Fruit fly (Drosophila melanogaster) whole organism, embryonic: Measurements from ENCODE around the gene mof.

Source experiments
- Atf-2 ChIP-seq: fragments of 200-800 bp; sonication (Bioruptor generic); optimal IDR thresholded peaks from 2 replicates; lab custom pipeline; 2016; ENCODE audit warnings: missing biosample characterization, missing genetic modification characterization
- B-H1 ChIP-seq: fragments of 200-800 bp; sonication (Bioruptor generic); IDR thresholded peaks from 3 replicates; pipeline ENCODE4 v1.3.6; 2022; ENCODE audit warnings: missing biosample characterization, missing genetic modification characterization
- CG10147 ChIP-seq: fragments of 200-800 bp; sonication (Bioruptor generic); optimal IDR thresholded peaks from 2 replicates; lab custom pipeline; 2019; ENCODE audit warnings: missing biosample characterization, mild to moderate bottlenecking, missing genetic modification characterization, moderate library complexity
- CG10462 ChIP-seq: fragments of 200-800 bp; sonication (Bioruptor generic); optimal IDR thresholded peaks from 2 replicates; lab custom pipeline; 2016; ENCODE audit warnings: missing biosample characterization, missing genetic modification characterization
- CG13123 ChIP-seq: fragments of 200-800 bp; sonication (Bioruptor generic); optimal IDR thresholded peaks from 2 replicates; lab custom pipeline; 2016; ENCODE audit warnings: missing biosample characterization, missing genetic modification characterization
- CG13296 ChIP-seq: fragments of 200-800 bp; sonication (Bioruptor generic); optimal IDR thresholded peaks from 3 replicates; lab custom pipeline; 2018; ENCODE audit warnings: missing biosample characterization, mild to moderate bottlenecking, missing genetic modification characterization
- CG14014 ChIP-seq: fragments of 200-800 bp; sonication (Bioruptor generic); IDR thresholded peaks from 2 replicates; pipeline ENCODE4 v1.3.6; 2022; ENCODE audit warnings: missing biosample characterization, missing genetic modification characterization
- CG14050 ChIP-seq: fragments of 200-800 bp; sonication (Bioruptor generic); IDR thresholded peaks from 3 replicates; pipeline ENCODE4 v1.3.6; 2022; ENCODE audit warnings: missing biosample characterization, missing genetic modification characterization
- CG15011 ChIP-seq: fragments of 200-800 bp; sonication (Bioruptor generic); optimal IDR thresholded peaks from 3 replicates; lab custom pipeline; 2018; ENCODE audit warnings: missing biosample characterization, mild to moderate bottlenecking, missing genetic modification characterization
- CG15269 ChIP-seq: fragments of 200-800 bp; sonication (Bioruptor generic); optimal IDR thresholded peaks from 2 replicates; lab custom pipeline; 2018; ENCODE audit warnings: missing biosample characterization, mild to moderate bottlenecking, missing genetic modification characterization, moderate library complexity
- CG16779 ChIP-seq: fragments of 200-800 bp; sonication (Bioruptor generic); IDR thresholded peaks from 2 replicates; pipeline ENCODE4 v1.3.6; 2022; ENCODE audit warnings: missing biosample characterization, missing genetic modification characterization
- CG16815 ChIP-seq: fragments of 200-800 bp; sonication (Bioruptor generic); optimal IDR thresholded peaks from 3 replicates; lab custom pipeline; 2017; ENCODE audit warnings: missing biosample characterization, mild to moderate bottlenecking, missing genetic modification characterization
- CG17829 ChIP-seq: fragments of 200-800 bp; optimal IDR thresholded peaks from 2 replicates; lab custom pipeline; 2019; ENCODE audit warnings: missing biosample characterization, mild to moderate bottlenecking, missing genetic modification characterization, moderate library complexity
- CG2129 ChIP-seq: fragments of 200-800 bp; sonication (Bioruptor generic); IDR thresholded peaks from 2 replicates; pipeline ENCODE4 v1.3.6; 2022; ENCODE audit warnings: missing biosample characterization, missing genetic modification characterization; ENCODE audit not compliant: partially characterized antibody
- CG3065 ChIP-seq: fragments of 200-800 bp; sonication (Bioruptor generic); optimal IDR thresholded peaks from 2 replicates; lab custom pipeline; 2016; ENCODE audit warnings: missing biosample characterization, missing genetic modification characterization
- CG31441 ChIP-seq: fragments of 200-800 bp; sonication (Bioruptor generic); IDR thresholded peaks from 2 replicates; pipeline ENCODE4 v1.3.6; 2022; ENCODE audit warnings: missing biosample characterization, missing genetic modification characterization
- CG32767 ChIP-seq: fragments of 200-800 bp; sonication (Bioruptor generic); IDR thresholded peaks from 2 replicates; pipeline ENCODE4 v1.3.6; 2022; ENCODE audit warnings: missing biosample characterization, missing genetic modification characterization
- CG3995 ChIP-seq: fragments of 200-800 bp; sonication (Bioruptor generic); optimal IDR thresholded peaks from 3 replicates; lab custom pipeline; 2016; ENCODE audit warnings: missing biosample characterization, missing genetic modification characterization
- CG4424 ChIP-seq: fragments of 200-800 bp; sonication (Bioruptor generic); optimal IDR thresholded peaks from 3 replicates; lab custom pipeline; 2016; ENCODE audit warnings: missing biosample characterization, missing genetic modification characterization
- CG4854 ChIP-seq: fragments of 200-800 bp; sonication (Bioruptor generic); optimal IDR thresholded peaks from 2 replicates; lab custom pipeline; 2016; ENCODE audit warnings: missing biosample characterization, missing genetic modification characterization, inconsistent platforms
- CG6175 ChIP-seq: fragments of 200-800 bp; sonication (Bioruptor generic); IDR thresholded peaks from 3 replicates; pipeline ENCODE4 v1.3.6; 2022; ENCODE audit warnings: missing biosample characterization, missing genetic modification characterization
- CG6791 ChIP-seq: fragments of 200-800 bp; sonication (Bioruptor generic); IDR thresholded peaks from 3 replicates; pipeline ENCODE4 v1.3.6; 2022; ENCODE audit warnings: missing biosample characterization, missing genetic modification characterization; ENCODE audit not compliant: partially characterized antibody
- CG7372 ChIP-seq: fragments of 200-800 bp; sonication (Bioruptor generic); IDR thresholded peaks from 2 replicates; pipeline ENCODE4 v1.3.6; 2022; ENCODE audit warnings: missing biosample characterization, missing genetic modification characterization
- CG7745 ChIP-seq: fragments of 200-800 bp; sonication (Bioruptor generic); optimal IDR thresholded peaks from 2 replicates; lab custom pipeline; 2018; ENCODE audit warnings: missing biosample characterization, mild to moderate bottlenecking, missing genetic modification characterization, moderate library complexity
- CG7786 ChIP-seq: fragments of 200-800 bp; sonication (Bioruptor generic); optimal IDR thresholded peaks from 2 replicates; lab custom pipeline; 2016; ENCODE audit warnings: missing biosample characterization, missing genetic modification characterization
- CG7928 ChIP-seq: fragments of 200-800 bp; sonication (Bioruptor generic); optimal IDR thresholded peaks from 2 replicates; lab custom pipeline; 2017; ENCODE audit warnings: missing biosample characterization, mild to moderate bottlenecking, missing genetic modification characterization
- CG8089 ChIP-seq: fragments of 200-800 bp; sonication (Bioruptor generic); optimal IDR thresholded peaks from 3 replicates; lab custom pipeline; 2016; ENCODE audit warnings: missing biosample characterization, missing genetic modification characterization
- CG8290 ChIP-seq, 3 experiments: fragments of 200-800 bp; sonication (Bioruptor generic); optimal IDR thresholded peaks; 2 replicates each; lab custom pipeline; 2016 to 2019; ENCODE audit warnings: missing biosample characterization in 3 of 3, missing genetic modification characterization in 3 of 3, mild to moderate bottlenecking in 2 of 3, moderate library complexity in 1 of 3
- CTCF ChIP-seq: fragments of 200-800 bp; sonication (Bioruptor generic); optimal IDR thresholded peaks from 2 replicates; lab custom pipeline; 2017; ENCODE audit warnings: missing biosample characterization, mild to moderate bottlenecking, missing genetic modification characterization, moderate library complexity
- D19A ChIP-seq: fragments of 200-800 bp; optimal IDR thresholded peaks from 3 replicates; lab custom pipeline; 2019; ENCODE audit warnings: missing biosample characterization, mild to moderate bottlenecking, missing genetic modification characterization, moderate library complexity
- HHEX ChIP-seq: fragments of 200-800 bp; sonication (Bioruptor generic); optimal IDR thresholded peaks from 3 replicates; lab custom pipeline; 2017; ENCODE audit warnings: missing biosample characterization, mild to moderate bottlenecking, missing genetic modification characterization, missing genetic modification reagents
- Hey ChIP-seq: fragments of 200-800 bp; sonication (Bioruptor generic); optimal IDR thresholded peaks from 3 replicates; lab custom pipeline; 2018; ENCODE audit warnings: missing biosample characterization, mild to moderate bottlenecking, missing genetic modification characterization
- HmgD ChIP-seq: fragments of 200-800 bp; sonication (Bioruptor generic); optimal IDR thresholded peaks from 3 replicates; lab custom pipeline; 2016; ENCODE audit warnings: missing biosample characterization, missing genetic modification characterization
- Mad ChIP-seq: fragments of 200-800 bp; sonication (Bioruptor generic); optimal IDR thresholded peaks from 2 replicates; lab custom pipeline; 2016; ENCODE audit warnings: missing biosample characterization, missing genetic modification characterization
- Poxn ChIP-seq: fragments of 200-800 bp; sonication (Bioruptor generic); IDR thresholded peaks from 2 replicates; pipeline ENCODE4 v1.3.6; 2022; ENCODE audit warnings: missing biosample characterization, missing genetic modification characterization
- Sox100B ChIP-seq: fragments of 200-800 bp; sonication (Bioruptor generic); optimal IDR thresholded peaks from 3 replicates; lab custom pipeline; 2018; ENCODE audit warnings: missing biosample characterization, mild to moderate bottlenecking, missing genetic modification characterization
- az2 ChIP-seq: fragments of 200-800 bp; sonication (Bioruptor generic); optimal IDR thresholded peaks from 3 replicates; lab custom pipeline; 2016; ENCODE audit warnings: missing biosample characterization, missing genetic modification characterization
- da ChIP-seq: fragments of 200-800 bp; sonication (Bioruptor generic); optimal IDR thresholded peaks from 2 replicates; lab custom pipeline; 2016; ENCODE audit warnings: missing biosample characterization, missing genetic modification characterization
- dm ChIP-seq: fragments of 200-800 bp; sonication (Bioruptor generic); optimal IDR thresholded peaks from 3 replicates; lab custom pipeline; 2016; ENCODE audit warnings: missing biosample characterization, missing genetic modification characterization
- ewg ChIP-seq: fragments of 200-800 bp; sonication (Bioruptor generic); optimal IDR thresholded peaks from 3 replicates; lab custom pipeline; 2017; ENCODE audit warnings: mild to moderate bottlenecking, missing biosample characterization, missing genetic modification reagents, missing genetic modification characterization
- gem ChIP-seq: fragments of 200-800 bp; sonication (Bioruptor generic); optimal IDR thresholded peaks from 2 replicates; lab custom pipeline; 2019; ENCODE audit warnings: missing biosample characterization, mild to moderate bottlenecking, missing genetic modification characterization, moderate library complexity
- lmd ChIP-seq: fragments of 200-800 bp; sonication (Bioruptor generic); IDR thresholded peaks from 2 replicates; pipeline ENCODE4 v1.3.6; 2022; ENCODE audit warnings: missing biosample characterization, missing genetic modification characterization
- pzg ChIP-seq: fragments of 200-800 bp; sonication (Bioruptor generic); optimal IDR thresholded peaks from 3 replicates; lab custom pipeline; 2018; ENCODE audit warnings: missing biosample characterization, mild to moderate bottlenecking, missing genetic modification characterization, moderate library complexity
- ranshi ChIP-seq: fragments of 200-800 bp; sonication (Bioruptor generic); IDR thresholded peaks from 2 replicates; pipeline ENCODE4 v1.3.6; 2022; ENCODE audit warnings: missing biosample characterization, missing genetic modification characterization
- sens-2 ChIP-seq: fragments of 200-800 bp; sonication (Bioruptor generic); IDR thresholded peaks from 2 replicates; pipeline ENCODE4 v1.3.6; 2022; ENCODE audit warnings: missing biosample characterization, missing genetic modification characterization
- sisA ChIP-seq: fragments of 200-800 bp; sonication (Bioruptor generic); IDR thresholded peaks from 2 replicates; pipeline ENCODE4 v1.3.6; 2022; ENCODE audit warnings: missing biosample characterization, missing genetic modification characterization
- slp2 ChIP-seq: fragments of 200-800 bp; sonication (Bioruptor generic); optimal IDR thresholded peaks from 2 replicates; lab custom pipeline; 2016; ENCODE audit warnings: missing biosample characterization, missing genetic modification characterization
- ssp ChIP-seq: fragments of 200-800 bp; sonication (Bioruptor generic); IDR thresholded peaks from 2 replicates; pipeline ENCODE4 v1.3.6; 2022; ENCODE audit warnings: missing biosample characterization, missing genetic modification characterization
- tin ChIP-seq: fragments of 200-800 bp; sonication (Bioruptor generic); optimal IDR thresholded peaks from 3 replicates; lab custom pipeline; 2016; ENCODE audit warnings: missing biosample characterization, missing genetic modification characterization
- yki ChIP-seq: fragments of >200 bp; optimal IDR thresholded peaks from 3 replicates; lab custom pipeline; 2018
- z ChIP-seq: fragments of 200-800 bp; sonication (Bioruptor generic); IDR thresholded peaks from 3 replicates; pipeline ENCODE4 v1.3.6; 2022; ENCODE audit warnings: missing biosample characterization, missing genetic modification characterization

Gene mof

DNA sequence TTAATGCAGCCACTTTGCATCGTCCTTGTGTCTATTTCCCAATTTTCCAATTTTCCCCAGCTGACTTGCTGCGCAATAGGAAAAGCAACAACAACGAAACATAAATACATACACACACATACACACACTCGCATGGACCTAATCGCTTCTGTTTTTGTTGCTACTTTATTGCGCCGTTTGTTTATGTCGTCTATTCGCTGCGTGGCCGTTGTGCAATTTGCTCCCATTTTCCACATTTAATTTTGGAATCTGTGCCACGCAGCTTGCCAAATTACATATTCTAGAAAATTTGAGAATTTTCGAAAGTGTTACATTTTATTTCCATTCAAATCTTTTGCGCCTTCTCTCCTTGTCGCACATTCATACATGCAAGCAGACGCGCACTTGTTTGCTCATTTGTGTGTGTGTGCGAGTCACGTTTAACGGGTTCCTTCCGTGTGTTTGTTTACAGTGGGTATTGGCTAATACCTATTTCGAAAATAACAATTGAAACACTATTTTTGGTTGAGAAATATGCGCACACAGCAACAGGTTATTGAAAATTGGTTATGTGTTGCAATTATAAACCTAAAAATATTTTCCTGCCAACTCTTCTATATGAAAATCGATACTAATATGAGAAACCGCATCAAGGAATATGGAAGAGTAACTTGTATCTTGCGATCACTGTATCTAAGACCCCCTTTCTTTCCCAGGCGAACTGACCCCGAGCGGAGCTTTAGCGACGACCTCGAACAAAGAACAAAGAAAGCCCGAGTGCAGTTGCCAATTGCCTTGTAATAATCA lies 3.7 kb upstream of the mof start (continued):
- TF ChIP-seq Atf-2 (peak; percentile 5), CG10147 (GFP tag; lab: Kevin White, UChicago) (peak; percentile 34), ssp (no peak), Sox100B (GFP tag; lab: Kevin White, UChicago) (peak; percentile 33), CG15269 (peak; percentile 62), Mad (GFP tag; lab: Kevin White, UChicago) (no peak), sens-2 (GFP tag; lab: Robert Waterston, UW) (no peak), CG7928 (GFP tag; lab: Kevin White, UChicago) (no peak), lmd (GFP tag; lab: Robert Waterston, UW) (peak; percentile 53; the same call in 1 of the 2 replicates), yki (no peak), az2 (GFP tag; lab: Kevin White, UChicago) (peak; percentile 36), CG13296 (GFP tag; lab: Kevin White, UChicago) (peak; percentile 47), tin (GFP tag; lab: Kevin White, UChicago) (peak; percentile 32), CG13123 (GFP tag; lab: Kevin White, UChicago) (peak; percentile 31), CG6791 (GFP tag; lab: Robert Waterston, UW) (no peak), ewg (GFP tag; lab: Kevin White, UChicago) (no peak), dm (GFP tag; lab: Kevin White, UChicago) (peak; percentile 2), CG3065 (GFP tag; lab: Kevin White, UChicago) (no peak), CTCF (GFP tag; lab: Kevin White, UChicago) (peak; percentile 5), CG14050 (GFP tag; lab: Robert Waterston, UW) (peak; percentile 23; the same call in 1 of the 3 replicates), CG7786 (GFP tag; lab: Kevin White, UChicago) (peak; percentile 17), CG6175 (GFP tag; lab: Robert Waterston, UW) (no peak), CG3995 (GFP tag; lab: Kevin White, UChicago) (peak; percentile 44), CG32767 (GFP tag; lab: Robert Waterston, UW) (no peak), CG31441 (GFP tag; lab: Robert Waterston, UW) (peak; percentile 40; the same call in 1 of the 2 replicates), CG7372 (GFP tag; lab: Robert Waterston, UW) (no peak), gem (tag; lab: Kevin White, UChicago) (peak; percentile 71), slp2 (GFP tag; lab: Kevin White, UChicago) (no peak), CG10462 (GFP tag; lab: Kevin White, UChicago) (no peak), CG14014 (GFP tag; lab: Robert Waterston, UW) (peak; percentile 70), HmgD (GFP tag; lab: Kevin White, UChicago) (no peak), CG4424 (peak; percentile 44), z (GFP tag; lab: Robert Waterston, UW) (no peak), B-H1 (GFP tag; lab: Robert Waterston, UW) (no peak), CG8290 (GFP tag; optimal IDR thresholded peaks at IDR 0.05; lab: Kevin White, UChicago) (no peak), CG8290 (tag; optimal IDR thresholded peaks at IDR 0.05; lab: Kevin White, UChicago) (peak in 1 of 2 experiments; percentile 78), CG16779 (no peak), CG4854 (GFP tag; lab: Kevin White, UChicago) (peak; percentile 27), ranshi (GFP tag; lab: Robert Waterston, UW) (0 out of 2 replicates have a peak, but pooled peaks have one; percentile 27), Hey (no peak), D19A (peak; percentile 19), CG15011 (no peak), CG7745 (no peak), sisA (GFP tag; lab: Robert Waterston, UW) (no peak), CG17829 (peak; percentile 39), da (GFP tag; lab: Kevin White, UChicago) (no peak), CG16815 (peak; percentile 13), Poxn (GFP tag; lab: Robert Waterston, UW) (no peak), HHEX (GFP tag; lab: Kevin White, UChicago) (no peak), CG8089 (GFP tag; lab: Kevin White, UChicago) (peak; percentile 29), CG2129 (GFP tag; lab: Robert Waterston, UW) (no peak), pzg (GFP tag; lab: Kevin White, UChicago) (no peak)
